Worm (Caenorhabditis elegans) whole organism, young adult: Measurements from ENCODE around the gene scl-11.

Experiments
- dpl-1 ChIP-seq: fragments of 150-350 bp; optimal IDR thresholded peaks from 2 replicates; lab custom pipeline; 2014; ENCODE audit warnings: missing biosample characterization, missing genetic modification reagents, missing genetic modification characterization
- hmg-1.2 ChIP-seq: fragments of 200-800 bp; sonication (Bioruptor generic); IDR thresholded peaks from 2 replicates; pipeline ENCODE4 v1.3.6; 2022; ENCODE audit warnings: missing genetic modification reagents, missing genetic modification characterization, missing compliant biosample characterization
- let-607 ChIP-seq, 2 experiments: fragments of 200-800 bp in 1 of 2; sonication (Bioruptor generic) in 1 of 2; sonication (generic microtip) in 1 of 2; optimal IDR thresholded peaks; 2 replicates each; lab custom pipeline; 2016 to 2018; ENCODE audit warnings: mild to moderate bottlenecking in 2 of 2, missing compliant biosample characterization in 2 of 2, missing genetic modification characterization in 2 of 2, moderate library complexity in 2 of 2, missing genotype in 1 of 2

scl-11 gene

DNA sequence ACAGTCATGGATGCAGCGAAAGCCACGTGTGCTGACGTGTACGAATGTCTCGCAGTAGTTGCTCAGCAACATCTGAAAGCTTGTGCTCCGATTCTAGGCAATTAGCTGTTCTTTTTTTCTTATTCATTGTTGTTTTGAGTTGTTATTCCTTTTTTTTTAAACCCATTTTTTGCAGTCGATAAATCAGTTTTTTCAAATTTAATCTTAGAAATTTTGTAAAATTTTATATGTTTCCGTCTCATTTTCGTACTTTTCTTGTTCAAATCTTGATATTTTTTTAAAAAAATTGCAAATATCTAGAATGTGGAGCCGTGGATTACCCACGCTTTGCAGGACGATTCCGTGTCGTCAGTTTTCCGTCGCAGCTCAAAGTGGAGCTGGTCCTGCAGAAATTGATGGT is 49.2 kb downstream of the scl-11 start, which contains the start of gene fask-1:
TSS of gene fask-1 (plus strand) at position 301 of the 400 bp plus-strand sequence.
- TF ChIP-seq let-607 (tag; optimal IDR thresholded peaks at IDR 0.05; lab: Kevin White, UChicago), result no peak
- no peak for TF ChIP-seq dpl-1 (GFP tag; lab: Kevin White, UChicago)
- no peak for TF ChIP-seq hmg-1.2 (GFP tag; lab: Robert Waterston, UW)
